Fruit fly (Drosophila melanogaster) whole organism, adult: ENCODE results near the gene Dred.

ENCODE experiments used
- CG14711 ChIP-seq: fragments of 200-800 bp; sonication (Bioruptor generic); optimal IDR thresholded peaks from 2 replicates; lab custom pipeline; 2018; ENCODE audit warnings: missing biosample characterization, mild to moderate bottlenecking, missing genetic modification characterization, moderate library complexity
- CG1620 ChIP-seq: fragments of 200-800 bp; sonication (Bioruptor generic); optimal IDR thresholded peaks from 2 replicates; lab custom pipeline; 2016; ENCODE audit warnings: missing biosample characterization, missing genetic modification characterization
- CG7101 ChIP-seq: fragments of 200-800 bp; sonication (Bioruptor generic); optimal IDR thresholded peaks from 2 replicates; lab custom pipeline; 2018; ENCODE audit warnings: missing biosample characterization, mild to moderate bottlenecking, missing genetic modification characterization, moderate library complexity
- Crg-1 ChIP-seq: fragments of 200-800 bp; sonication (Bioruptor generic); optimal IDR thresholded peaks from 2 replicates; lab custom pipeline; 2016; ENCODE audit warnings: missing biosample characterization, missing genetic modification characterization
- cnc ChIP-seq, 2 experiments: fragments of >200 bp; optimal IDR thresholded peaks; 2 replicates each; lab custom pipeline; 2017
- tj ChIP-seq: fragments of 200-800 bp; sonication (Bioruptor generic); optimal IDR thresholded peaks from 3 replicates; lab custom pipeline; 2017; ENCODE audit warnings: missing biosample characterization, mild to moderate bottlenecking, missing genetic modification characterization, moderate library complexity

DNA sequence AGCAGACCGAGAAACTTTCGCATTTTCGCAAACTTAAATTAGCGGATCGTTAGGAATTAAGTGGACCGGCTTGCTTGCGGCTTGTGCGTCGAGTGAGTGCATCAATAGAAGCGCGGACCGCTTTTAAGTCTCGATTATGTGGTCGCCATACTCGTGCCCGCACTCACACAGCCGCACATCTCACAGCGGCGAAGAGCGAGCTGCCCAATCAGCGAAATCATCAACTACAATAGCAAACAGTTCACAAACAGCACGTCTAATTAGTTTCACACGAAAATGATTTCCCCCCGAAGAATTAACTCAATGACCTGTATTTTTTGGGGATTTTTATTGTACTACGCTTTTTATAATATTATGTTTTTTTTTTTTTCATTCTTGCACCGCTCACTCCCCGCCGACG is 43.3 kb downstream of the Dred start, which contains the start of gene CG9451:
- TF ChIP-seq cnc (optimal IDR thresholded peaks at IDR 0.05; lab: Kevin White, UChicago) (no peak), tj (no peak), CG14711 (tag; lab: Kevin White, UChicago) (no peak), CG1620 (GFP tag; lab: Kevin White, UChicago) (no peak), CG7101 (no peak), Crg-1 (GFP tag; lab: Kevin White, UChicago) (no peak)
